Worm (Caenorhabditis elegans): Measurements from ENCODE around the gene srw-21.

DNA sequence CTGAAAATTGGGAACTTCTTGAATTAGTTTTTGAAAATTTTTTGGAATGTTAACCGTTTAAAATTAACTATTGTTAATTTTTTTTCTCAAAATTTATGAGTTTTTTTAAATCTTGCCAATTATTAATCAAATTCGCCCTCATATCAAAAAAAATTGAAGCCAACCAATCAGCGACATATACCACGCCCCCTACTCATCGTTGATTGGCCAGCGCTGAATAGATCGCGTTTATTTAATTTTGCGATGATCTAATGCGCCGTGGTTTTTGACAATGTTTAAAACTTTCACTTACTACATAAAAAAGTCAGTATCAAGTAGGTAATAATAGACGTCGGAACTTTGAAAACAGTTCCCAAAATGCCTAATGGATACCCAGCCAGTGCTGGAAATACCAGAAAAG is 45.5 kb upstream of the srw-21 start:
- TF ChIP-seq mdl-1 (tag; optimal IDR thresholded peaks at IDR 0.05) (no peak), unc-39 (tag; optimal IDR thresholded peaks at IDR 0.05) (no peak), sma-3 (GFP tag; optimal IDR thresholded peaks at IDR 0.05) (no peak), nhr-11 (tag; optimal IDR thresholded peaks at IDR 0.05) (no peak), dmd-4 (tag; optimal IDR thresholded peaks at IDR 0.05) (no peak), ceh-82 (tag; optimal IDR thresholded peaks at IDR 0.05) (no peak), ztf-4 (tag; optimal IDR thresholded peaks at IDR 0.05) (no peak), egl-27 (tag; optimal IDR thresholded peaks at IDR 0.05) (no peak), skn-1 (tag; optimal IDR thresholded peaks at IDR 0.05) (no peak), lin-39 (tag; optimal IDR thresholded peaks at IDR 0.05) (no peak)
